Fruit fly (Drosophila melanogaster) whole organism, adult: Measurements from ENCODE around the gene CG32365.

ENCODE experiments used
- CG11617 ChIP-seq: fragments of 200-800 bp; sonication (Bioruptor generic); optimal IDR thresholded peaks from 2 replicates; lab custom pipeline; 2017; ENCODE audit warnings: mild to moderate bottlenecking, missing biosample characterization, missing genetic modification reagents, missing genetic modification characterization
- CG5204 ChIP-seq: fragments of 200-800 bp; sonication (Bioruptor generic); optimal IDR thresholded peaks from 2 replicates; lab custom pipeline; 2016; ENCODE audit warnings: missing biosample characterization, missing genetic modification characterization
- CG7101 ChIP-seq: fragments of 200-800 bp; sonication (Bioruptor generic); optimal IDR thresholded peaks from 2 replicates; lab custom pipeline; 2018; ENCODE audit warnings: missing biosample characterization, mild to moderate bottlenecking, missing genetic modification characterization, moderate library complexity
- Clk ChIP-seq: fragments of 200-800 bp; sonication (Bioruptor generic); optimal IDR thresholded peaks from 2 replicates; lab custom pipeline; 2017; ENCODE audit warnings: missing biosample characterization, missing genetic modification characterization
- Mnt ChIP-seq: fragments of 200-800 bp; sonication (Bioruptor generic); optimal IDR thresholded peaks from 2 replicates; lab custom pipeline; 2016; ENCODE audit warnings: missing biosample characterization, mild to moderate bottlenecking, missing genetic modification characterization
- bab1 ChIP-seq: fragments of 200-800 bp; sonication (Bioruptor generic); optimal IDR thresholded peaks from 3 replicates; lab custom pipeline; 2019; ENCODE audit warnings: missing biosample characterization, mild to moderate bottlenecking, missing genetic modification characterization, moderate library complexity
- cic ChIP-seq: fragments of 200-800 bp; sonication (Bioruptor generic); optimal IDR thresholded peaks from 2 replicates; lab custom pipeline; 2017; ENCODE audit warnings: missing biosample characterization, mild to moderate bottlenecking, missing genetic modification characterization, moderate library complexity
- kay ChIP-seq: fragments of 200-800 bp; sonication (Bioruptor generic); peaks from one replicate; lab custom pipeline; 2016; ENCODE audit warnings: missing biosample characterization, missing genetic modification characterization, borderline replicate concordance
- ovo ChIP-seq: fragments of 200-800 bp; sonication (Bioruptor generic); optimal IDR thresholded peaks from 2 replicates; lab custom pipeline; 2016; ENCODE audit warnings: missing biosample characterization, missing genetic modification characterization
- pad ChIP-seq: fragments of 200-800 bp; sonication (Bioruptor generic); optimal IDR thresholded peaks from 3 replicates; lab custom pipeline; 2017; ENCODE audit warnings: missing biosample characterization, missing genetic modification characterization, mild to moderate bottlenecking, moderate library complexity, missing genetic modification reagents
- toe ChIP-seq: fragments of 200-800 bp; sonication (Bioruptor generic); optimal IDR thresholded peaks from 2 replicates; lab custom pipeline; 2016; ENCODE audit warnings: missing biosample characterization, missing genetic modification characterization

DNA sequence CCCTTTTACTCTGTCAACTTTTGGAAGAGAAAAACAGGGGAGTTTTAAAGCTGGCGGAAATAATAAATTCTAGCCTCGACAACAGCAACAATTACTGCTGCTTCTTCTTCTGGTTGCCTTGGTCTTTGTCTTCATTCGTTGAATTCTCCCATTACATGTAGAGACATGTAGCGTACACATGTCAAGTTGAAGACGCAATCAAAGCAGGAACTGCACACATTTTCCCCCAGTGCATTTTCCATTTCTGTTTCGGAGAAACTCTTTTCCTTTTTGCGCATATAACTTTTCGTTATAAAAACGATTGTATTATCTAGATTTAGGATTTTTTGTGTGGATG lies 7.5 kb downstream of the CG32365 start:
- TF ChIP-seq toe (GFP tag; lab: Kevin White, UChicago): no peak
- no peak for TF ChIP-seq cic (GFP tag; lab: Kevin White, UChicago)
- TF ChIP-seq Mnt: no peak
- TF ChIP-seq CG11617 (GFP tag; lab: Kevin White, UChicago): no peak
- no peak for TF ChIP-seq Clk (GFP tag; lab: Kevin White, UChicago)
- TF ChIP-seq kay (GFP tag; lab: Kevin White, UChicago): no peak
- no peak for TF ChIP-seq ovo
- no peak for TF ChIP-seq pad
- TF ChIP-seq bab1: no peak
- TF ChIP-seq CG5204 (GFP tag; lab: Kevin White, UChicago): no peak
- no peak for TF ChIP-seq CG7101
